Worm (Caenorhabditis elegans) whole organism, midembryonic: ENCODE data around the gene unc-71.

Experiments
- T22C8.4 ChIP-seq: fragments of 200-800 bp; sonication (Bioruptor generic); IDR thresholded peaks from 2 replicates; pipeline ENCODE4 v1.3.6; 2022; ENCODE audit warnings: missing genetic modification characterization, missing compliant biosample characterization
- cog-1 ChIP-seq: sonication (generic microtip); optimal IDR thresholded peaks from 2 replicates; lab custom pipeline; 2016; ENCODE audit warnings: missing genetic modification characterization, missing compliant biosample characterization
- flt-1 ChIP-seq: fragments of 200-800 bp; sonication (Bioruptor generic); IDR thresholded peaks from 2 replicates; pipeline ENCODE4 v1.3.6; 2022; ENCODE audit warnings: missing genetic modification characterization, missing compliant biosample characterization
- klf-2 ChIP-seq: fragments of 200-800 bp; sonication (Bioruptor generic); conservative IDR thresholded peaks from 2 replicates; pipeline ENCODE4 v1.3.6; 2022; ENCODE audit warnings: missing genetic modification reagents, missing genetic modification characterization, missing compliant biosample characterization
- med-1 ChIP-seq: sonication (generic microtip); optimal IDR thresholded peaks from 2 replicates; lab custom pipeline; 2017; ENCODE audit warnings: missing genetic modification characterization, mild to moderate bottlenecking, missing compliant biosample characterization, antibody characterized with exemption, missing genetic modification reagents; ENCODE audit not compliant: insufficient read depth
- ref-1 ChIP-seq: fragments of 200-800 bp; sonication (Bioruptor generic); conservative IDR thresholded peaks from 2 replicates; pipeline ENCODE4 v1.3.6; 2022; ENCODE audit warnings: missing genetic modification reagents, missing genetic modification characterization, missing compliant biosample characterization
- tab-1 ChIP-seq: fragments of 200-800 bp; sonication (Bioruptor generic); IDR thresholded peaks from 2 replicates; pipeline ENCODE4 v1.3.6; 2022; ENCODE audit warnings: missing genetic modification characterization, missing compliant biosample characterization
- ztf-23 ChIP-seq: fragments of 200-800 bp; sonication (Bioruptor generic); IDR thresholded peaks from 2 replicates; pipeline ENCODE4 v1.3.6; 2022; ENCODE audit warnings: missing genetic modification reagents, missing genetic modification characterization, missing compliant biosample characterization
- ztf-29 ChIP-seq: fragments of 200-800 bp; sonication (Bioruptor generic); IDR thresholded peaks from 2 replicates; pipeline ENCODE4 v1.3.6; 2022; ENCODE audit warnings: missing genetic modification reagents, missing genetic modification characterization, missing compliant biosample characterization

The unc-71 gene

ce11 chrIII:12838299-12838698 lies 53.2 kb downstream of the unc-71 start:
- no peak for TF ChIP-seq klf-2 (GFP tag; lab: Robert Waterston, UW)
- no peak for TF ChIP-seq tab-1 (GFP tag; lab: Robert Waterston, UW)
- TF ChIP-seq cog-1 (tag; lab: Kevin White, UChicago): no peak
- TF ChIP-seq ztf-23 (GFP tag; lab: Robert Waterston, UW): no peak
- no peak for TF ChIP-seq ref-1
- no peak for TF ChIP-seq ztf-29
- no peak for TF ChIP-seq T22C8.4 (GFP tag; lab: Robert Waterston, UW)

- TF ChIP-seq med-1: no peak
- TF ChIP-seq cog-1 (tag; lab: Kevin White, UChicago): no peak
- TF ChIP-seq T22C8.4 (GFP tag; lab: Robert Waterston, UW): no peak
- TF ChIP-seq klf-2 (GFP tag; lab: Robert Waterston, UW): no peak
- no peak for TF ChIP-seq tab-1 (GFP tag; lab: Robert Waterston, UW)
- no peak for TF ChIP-seq ref-1
- TF ChIP-seq flt-1 (GFP tag; lab: Robert Waterston, UW): no peak
Measured at ce11 chrIII:12836742-12837285, 54.7 kb downstream of the unc-71 start.

- TF ChIP-seq ztf-29 (no peak), cog-1 (tag; lab: Kevin White, UChicago) (no peak), tab-1 (GFP tag; lab: Robert Waterston, UW) (no peak), klf-2 (GFP tag; lab: Robert Waterston, UW) (no peak), ref-1 (no peak), med-1 (no peak)
Measured at ce11 chrIII:12833079-12833478, 58.5 kb downstream of the unc-71 start.

- TF ChIP-seq cog-1 (tag; lab: Kevin White, UChicago) (no peak), ref-1 (no peak), klf-2 (GFP tag; lab: Robert Waterston, UW) (no peak), ztf-23 (GFP tag; lab: Robert Waterston, UW) (no peak), ztf-29 (no peak), flt-1 (GFP tag; lab: Robert Waterston, UW) (no peak), tab-1 (GFP tag; lab: Robert Waterston, UW) (no peak), T22C8.4 (GFP tag; lab: Robert Waterston, UW) (no peak), med-1 (no peak)
Measured at ce11 chrIII:12831696-12832095, 59.8 kb downstream of the unc-71 start.
